Worm (Caenorhabditis elegans) whole organism, L3 larva: ENCODE data around the gene C10C5.3.

Experiments used
- ama-1 ChIP-seq: fragments of 150-350 bp; optimal IDR thresholded peaks from 2 replicates; lab custom pipeline; 2018
- ceh-16 ChIP-seq: sonication (generic microtip); optimal IDR thresholded peaks from 2 replicates; lab custom pipeline; 2017; ENCODE audit warnings: missing biosample characterization, missing genetic modification characterization
- ceh-28 ChIP-seq: fragments of 150-350 bp; optimal IDR thresholded peaks from 2 replicates; lab custom pipeline; 2014; ENCODE audit warnings: missing biosample characterization, missing genetic modification reagents, missing genetic modification characterization
- egl-27 ChIP-seq: sonication (generic microtip); optimal IDR thresholded peaks from 4 replicates; lab custom pipeline; 2017; ENCODE audit warnings: missing biosample characterization, missing genetic modification reagents, missing genetic modification characterization
- egl-5 ChIP-seq: fragments of 150-350 bp; optimal IDR thresholded peaks from 2 replicates; lab custom pipeline; 2017; ENCODE audit warnings: missing biosample characterization, missing genetic modification reagents, missing genetic modification characterization, inconsistent platforms
- elt-1 ChIP-seq: fragments of 150-350 bp; optimal IDR thresholded peaks from 2 replicates; lab custom pipeline; 2014; ENCODE audit warnings: missing biosample characterization, missing genetic modification characterization
- elt-2 ChIP-seq: sonication (generic microtip); optimal IDR thresholded peaks from 2 replicates; lab custom pipeline; 2016; ENCODE audit warnings: missing genetic modification reagents, mild to moderate bottlenecking, missing genetic modification characterization, missing compliant biosample characterization
- fkh-2 ChIP-seq: fragments of 150-350 bp; optimal IDR thresholded peaks from 2 replicates; lab custom pipeline; 2014; ENCODE audit warnings: missing biosample characterization, missing genetic modification reagents, missing genetic modification characterization
- fos-1 ChIP-seq: fragments of 150-350 bp; optimal IDR thresholded peaks from 2 replicates; lab custom pipeline; 2014; ENCODE audit warnings: missing biosample characterization, missing genetic modification characterization
- hmg-11 ChIP-seq: sonication (generic microtip); optimal IDR thresholded peaks from 2 replicates; lab custom pipeline; 2016; ENCODE audit warnings: missing genetic modification characterization, missing compliant biosample characterization
- jun-1 ChIP-seq: fragments of 150-350 bp; optimal IDR thresholded peaks from 2 replicates; lab custom pipeline; 2014; ENCODE audit warnings: missing biosample characterization, missing genetic modification reagents, missing genetic modification characterization
- lin-15B ChIP-seq: fragments of 150-350 bp; optimal IDR thresholded peaks from 2 replicates; lab custom pipeline; 2014; ENCODE audit warnings: missing biosample characterization, missing genetic modification characterization
- lsy-12 ChIP-seq: sonication (generic microtip); optimal IDR thresholded peaks from 2 replicates; lab custom pipeline; 2016; ENCODE audit warnings: mild to moderate bottlenecking, missing genetic modification characterization, missing compliant biosample characterization
- mdl-1 ChIP-seq: fragments of 150-350 bp; optimal IDR thresholded peaks from 2 replicates; lab custom pipeline; 2014; ENCODE audit warnings: missing biosample characterization, missing genetic modification characterization
- mml-1 ChIP-seq: fragments of 150-350 bp; sonication (generic microtip); optimal IDR thresholded peaks from 3 replicates; lab custom pipeline; 2014; ENCODE audit warnings: missing biosample characterization, missing genetic modification characterization
- nfya-1 ChIP-seq: sonication (generic microtip); optimal IDR thresholded peaks from 2 replicates; lab custom pipeline; 2017; ENCODE audit warnings: missing genetic modification characterization, mild to moderate bottlenecking, missing compliant biosample characterization, antibody characterized with exemption, moderate library complexity; ENCODE audit not compliant: insufficient read depth
- nhr-11 ChIP-seq: fragments of 150-350 bp; optimal IDR thresholded peaks from 2 replicates; lab custom pipeline; 2014; ENCODE audit warnings: missing biosample characterization, missing genetic modification characterization
- nhr-12 ChIP-seq: fragments of 150-350 bp; optimal IDR thresholded peaks from 2 replicates; lab custom pipeline; 2014; ENCODE audit warnings: missing biosample characterization, missing genetic modification characterization
- nhr-237 ChIP-seq: fragments of 150-350 bp; optimal IDR thresholded peaks from 2 replicates; lab custom pipeline; 2014; ENCODE audit warnings: missing biosample characterization, missing genetic modification characterization
- nhr-28 ChIP-seq: fragments of 150-350 bp; optimal IDR thresholded peaks from 2 replicates; lab custom pipeline; 2014; ENCODE audit warnings: missing biosample characterization, missing genetic modification characterization
- nhr-43 ChIP-seq: sonication (generic microtip); optimal IDR thresholded peaks from 2 replicates; lab custom pipeline; 2016; ENCODE audit warnings: mild to moderate bottlenecking, missing genetic modification characterization, missing compliant biosample characterization; ENCODE audit not compliant: poor library complexity, severe bottlenecking
- nhr-76 ChIP-seq: fragments of 150-350 bp; sonication (generic microtip); optimal IDR thresholded peaks from 5 replicates; lab custom pipeline; 2014; ENCODE audit warnings: missing biosample characterization, missing genetic modification characterization
- pha-4 ChIP-seq: fragments of 150-350 bp; optimal IDR thresholded peaks from 2 replicates; lab custom pipeline; 2014; ENCODE audit warnings: missing biosample characterization, missing genetic modification reagents, missing genetic modification characterization
- pqm-1 ChIP-seq: fragments of 150-350 bp; optimal IDR thresholded peaks from 2 replicates; lab custom pipeline; 2017; ENCODE audit warnings: missing biosample characterization, missing genetic modification characterization, inconsistent platforms
- sea-2 ChIP-seq: fragments of 150-350 bp; sonication (generic microtip); optimal IDR thresholded peaks from 4 replicates; lab custom pipeline; 2014; ENCODE audit warnings: missing biosample characterization, missing genetic modification reagents, missing genetic modification characterization
- unc-39 ChIP-seq: sonication (generic microtip); optimal IDR thresholded peaks from 4 replicates; lab custom pipeline; 2017; ENCODE audit warnings: missing biosample characterization, missing genetic modification characterization
- unc-62 ChIP-seq: fragments of 150-350 bp; sonication (generic microtip); optimal IDR thresholded peaks from 4 replicates; lab custom pipeline; 2014; ENCODE audit warnings: missing biosample characterization, missing genetic modification reagents, missing genetic modification characterization
- zag-1 ChIP-seq: fragments of 150-350 bp; optimal IDR thresholded peaks from 2 replicates; lab custom pipeline; 2014; ENCODE audit warnings: missing biosample characterization, missing genetic modification characterization
- ztf-11 ChIP-seq: fragments of 150-350 bp; optimal IDR thresholded peaks from 2 replicates; lab custom pipeline; 2014; ENCODE audit warnings: missing biosample characterization, missing genetic modification characterization
- ztf-4 ChIP-seq: fragments of 150-350 bp; optimal IDR thresholded peaks from 2 replicates; lab custom pipeline; 2014; ENCODE audit warnings: missing biosample characterization, missing genetic modification characterization

Gene C10C5.3

DNA sequence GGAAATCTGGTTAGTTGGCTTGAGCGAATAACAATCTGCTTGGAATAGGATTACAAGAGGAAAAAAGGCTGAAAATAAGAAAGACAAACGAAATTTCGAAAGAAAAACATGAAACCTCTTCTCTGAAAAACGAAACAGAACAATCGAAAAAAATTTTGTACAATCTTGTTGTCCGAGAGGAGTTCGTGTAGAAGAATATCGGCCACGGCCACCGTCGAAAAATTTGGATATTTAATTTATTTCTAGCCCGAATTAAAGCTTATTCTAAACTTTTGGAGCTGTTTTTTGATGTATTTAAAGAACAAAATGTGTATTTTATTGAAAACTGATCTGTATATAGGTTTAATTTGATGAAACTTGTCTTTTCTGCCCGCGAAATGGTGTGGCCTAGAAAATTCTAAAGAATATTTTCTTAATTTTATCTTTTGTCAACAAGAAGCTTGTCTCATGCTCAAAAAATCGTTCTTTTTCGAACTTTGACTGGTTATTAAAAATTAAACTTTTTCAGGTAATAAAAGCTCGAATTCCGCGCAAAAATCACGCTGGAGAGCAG is 38.0 kb upstream of the C10C5.3 start, which contains the start of gene T20D3.5:
Gene T20D3.5, plus strand, starts transcription at position 503 of the 553 bp plus-strand sequence.
- no peak for TF ChIP-seq pqm-1 (tag; lab: Kevin White, UChicago)
- TF ChIP-seq ama-1 (lab: Kevin White, UChicago): no peak
- TF ChIP-seq ceh-28: no peak

DNA sequence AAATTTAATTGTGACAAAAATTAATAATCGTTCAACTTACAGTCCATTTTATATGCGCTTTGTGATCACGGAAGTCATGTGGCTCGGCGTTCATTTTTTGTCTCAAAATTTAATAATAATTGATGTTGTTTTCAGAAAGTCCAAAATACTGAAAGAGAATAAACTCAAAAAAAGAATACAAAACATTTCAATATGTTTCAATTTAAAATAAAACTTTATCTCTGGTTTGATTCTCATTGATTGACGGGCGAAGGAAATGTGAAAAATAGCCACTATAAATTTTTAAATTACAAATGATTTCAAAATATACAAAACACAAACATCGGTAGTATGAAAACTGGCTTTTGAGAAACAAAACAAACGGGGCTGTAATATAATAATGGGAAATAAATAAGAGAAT is 35.4 kb upstream of the C10C5.3 start, which contains the start of gene T20D3.6:
Gene T20D3.6, minus strand, starts transcription at position 101 of the 400 bp plus-strand sequence.
- TF ChIP-seq ztf-11 (tag; lab: Kevin White, UChicago): no peak
- no peak for TF ChIP-seq elt-2 (tag; lab: Kevin White, UChicago)
- no peak for TF ChIP-seq mml-1 (tag; lab: Kevin White, UChicago)
- no peak for TF ChIP-seq unc-39 (tag; lab: Kevin White, UChicago)
- no peak for TF ChIP-seq nhr-12 (tag; lab: Kevin White, UChicago)
- no peak for TF ChIP-seq unc-62 (GFP tag; lab: Kevin White, UChicago)
- no peak for TF ChIP-seq nhr-28 (tag; lab: Kevin White, UChicago)
- TF ChIP-seq egl-27 (tag; lab: Kevin White, UChicago): no peak
- no peak for TF ChIP-seq sea-2 (GFP tag; lab: Kevin White, UChicago)
- no peak for TF ChIP-seq nhr-11 (tag; lab: Kevin White, UChicago)
- no peak for TF ChIP-seq ceh-28
- no peak for TF ChIP-seq hmg-11
- TF ChIP-seq ama-1 (lab: Kevin White, UChicago): no peak
- no peak for TF ChIP-seq lin-15B
- no peak for TF ChIP-seq mdl-1 (tag; lab: Kevin White, UChicago)
- no peak for TF ChIP-seq fos-1 (tag; lab: Kevin White, UChicago)
- TF ChIP-seq nhr-76: no peak
- no peak for TF ChIP-seq jun-1 (tag; lab: Kevin White, UChicago)
- TF ChIP-seq nhr-43 (tag; lab: Kevin White, UChicago): no peak

DNA sequence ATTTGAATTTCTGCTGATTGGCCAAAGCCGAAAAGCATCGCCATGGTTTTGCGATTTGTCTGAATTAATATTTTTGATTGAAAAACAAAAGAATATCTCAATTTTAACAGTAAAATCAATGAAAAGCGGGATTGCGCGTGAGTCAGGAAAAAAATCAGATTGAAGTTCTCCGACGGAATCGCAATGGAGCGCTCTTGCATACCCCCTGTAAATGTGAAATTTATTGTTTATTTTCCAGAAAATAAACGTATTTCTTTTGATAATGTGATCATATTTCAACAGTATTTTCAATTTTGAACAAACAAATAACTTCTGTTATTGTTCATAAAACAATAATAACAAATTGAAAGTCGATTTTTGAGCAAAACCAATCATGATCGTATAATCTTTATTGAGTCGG is 33.0 kb upstream of the C10C5.3 start, which contains the start of gene vps-26:
Gene vps-26, minus strand, starts transcription at position 200 of the 400 bp plus-strand sequence.
- no peak for TF ChIP-seq nhr-237 (tag; lab: Kevin White, UChicago)
- peak; percentile 35 for TF ChIP-seq hmg-11
- TF ChIP-seq nhr-12 (tag; lab: Kevin White, UChicago): no peak
- TF ChIP-seq lsy-12 (tag; lab: Kevin White, UChicago): no peak
- no peak for TF ChIP-seq nhr-28 (tag; lab: Kevin White, UChicago)
- TF ChIP-seq elt-2 (tag; lab: Kevin White, UChicago): peak; percentile 10
- no peak for TF ChIP-seq ceh-28
- TF ChIP-seq zag-1 (tag; lab: Kevin White, UChicago): no peak
- TF ChIP-seq elt-1: no peak
- TF ChIP-seq pha-4 (tag; lab: Kevin White, UChicago): peak; percentile 81
- peak; percentile 36 for TF ChIP-seq lin-15B
- no peak for TF ChIP-seq egl-5 (tag; lab: Kevin White, UChicago)
- TF ChIP-seq ztf-4 (tag; lab: Kevin White, UChicago): no peak
- TF ChIP-seq ceh-16: no peak

DNA sequence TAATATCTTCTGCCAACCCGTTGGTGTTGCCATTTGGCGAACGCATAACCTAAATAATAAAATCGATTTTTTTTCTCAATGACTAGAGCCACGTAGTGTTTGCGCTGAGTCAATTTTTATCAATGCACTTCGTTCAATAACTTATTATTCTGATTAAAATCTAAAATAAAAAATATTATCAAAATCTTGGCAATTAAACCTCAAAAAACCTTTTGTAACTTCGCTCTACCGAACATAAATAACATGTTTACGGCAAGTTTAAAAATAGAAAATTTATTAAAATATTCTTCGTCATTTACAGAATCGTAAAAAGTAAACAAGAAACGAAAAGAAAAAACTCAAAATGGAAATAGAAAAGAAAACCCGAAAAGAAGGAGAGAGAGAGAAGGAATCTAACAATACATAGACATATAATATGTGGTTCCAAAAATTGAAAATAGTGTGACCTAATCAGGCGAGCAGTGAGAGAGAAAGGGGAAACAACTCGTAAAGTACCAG is 31.5 kb upstream of the C10C5.3 start, which contains the start of gene pigc-1:
Gene pigc-1, minus strand, starts transcription at position 51 of the 498 bp plus-strand sequence.
- no peak for TF ChIP-seq nfya-1 (tag; lab: Kevin White, UChicago)
- no peak for TF ChIP-seq unc-62 (GFP tag; lab: Kevin White, UChicago)
- no peak for TF ChIP-seq elt-2 (tag; lab: Kevin White, UChicago)
- peak; percentile 80 for TF ChIP-seq pha-4 (tag; lab: Kevin White, UChicago)
- TF ChIP-seq, all 47 proteins: peak for 1

DNA sequence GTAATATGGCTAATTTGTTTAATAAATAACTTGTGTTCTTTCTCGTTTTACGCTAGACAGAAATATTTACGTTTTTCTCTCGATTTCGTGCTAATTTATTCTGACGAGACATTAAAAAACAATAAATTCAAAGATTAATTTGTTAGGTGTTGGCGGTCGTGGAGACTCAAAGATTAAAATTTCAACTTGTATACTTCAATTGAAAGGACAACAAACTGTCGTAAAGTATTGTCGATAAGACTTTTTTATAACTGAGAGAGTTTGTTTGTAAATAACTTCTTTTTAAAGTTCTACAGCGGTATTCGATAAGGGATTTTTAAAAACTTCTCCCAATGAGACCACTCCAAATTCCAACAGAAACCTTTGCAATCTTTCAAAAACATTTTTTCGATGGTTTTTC is 20.9 kb upstream of the C10C5.3 start:
- TF ChIP-seq fkh-2 (tag; lab: Kevin White, UChicago): no peak
- TF ChIP-seq jun-1 (tag; lab: Kevin White, UChicago): no peak

DNA sequence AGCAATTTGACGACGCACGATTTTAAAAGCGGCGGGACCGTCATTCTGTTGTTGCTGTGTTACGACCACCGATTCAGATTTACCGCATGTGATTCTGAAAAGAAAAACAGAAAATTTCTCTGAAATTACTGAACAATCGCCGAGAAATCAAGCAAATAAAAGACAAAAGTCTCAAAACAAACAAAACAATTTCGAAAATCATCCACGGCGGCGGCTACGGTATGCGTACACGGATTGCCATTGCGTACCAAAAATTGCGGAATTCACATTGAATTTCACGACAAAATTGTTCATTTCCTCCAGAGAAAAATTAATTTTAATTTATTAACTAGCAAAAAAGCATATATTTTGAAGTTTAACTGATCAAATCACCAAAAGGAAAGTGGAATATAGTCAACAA is 8.2 kb upstream of the C10C5.3 start, which contains the start of gene pezo-1:
Gene pezo-1, minus strand, starts transcription at position 101 of the 400 bp plus-strand sequence.
- TF ChIP-seq elt-1: no peak
- TF ChIP-seq nhr-12 (tag; lab: Kevin White, UChicago): no peak
